Worm (Caenorhabditis elegans) whole organism, early embryonic: ENCODE data around the gene F18A12.7.

Experiments
- B0310.2 ChIP-seq: sonication (generic microtip); optimal IDR thresholded peaks from 2 replicates; lab custom pipeline; 2016; ENCODE audit warnings: mild to moderate bottlenecking, missing genetic modification characterization, missing compliant biosample characterization
- F13C5.2 ChIP-seq: sonication (generic microtip); optimal IDR thresholded peaks from 2 replicates; lab custom pipeline; 2017; ENCODE audit warnings: mild to moderate bottlenecking, missing genetic modification characterization, inconsistent platforms, missing compliant biosample characterization
- aly-1 ChIP-seq: sonication (generic microtip); optimal IDR thresholded peaks from 2 replicates; lab custom pipeline; 2016; ENCODE audit warnings: missing genetic modification characterization, missing compliant biosample characterization
- ama-1 ChIP-seq: fragments of 150-350 bp; optimal IDR thresholded peaks from 2 replicates; lab custom pipeline; 2014
- ceh-13 ChIP-seq: fragments of 200-800 bp; sonication (Bioruptor generic); optimal IDR thresholded peaks from 2 replicates; lab custom pipeline; 2018; ENCODE audit warnings: mild to moderate bottlenecking, missing genetic modification characterization, missing compliant biosample characterization
- ceh-36 ChIP-seq: sonication (generic microtip); optimal IDR thresholded peaks from 2 replicates; lab custom pipeline; 2016; ENCODE audit warnings: missing genetic modification characterization, inconsistent platforms, missing compliant biosample characterization
- ets-7 ChIP-seq: sonication (generic microtip); optimal IDR thresholded peaks from 2 replicates; lab custom pipeline; 2016; ENCODE audit warnings: missing genotype, missing genetic modification characterization, missing compliant biosample characterization
- flt-1 ChIP-seq: fragments of 200-800 bp; sonication (Bioruptor generic); IDR thresholded peaks from 2 replicates; pipeline ENCODE4 v1.3.6; 2022; ENCODE audit warnings: missing genetic modification characterization, missing compliant biosample characterization
- hmbx-1 ChIP-seq: sonication (generic microtip); optimal IDR thresholded peaks from 2 replicates; lab custom pipeline; 2016; ENCODE audit warnings: mild to moderate bottlenecking, missing genetic modification characterization, missing compliant biosample characterization
- hmg-4 ChIP-seq: fragments of 200-800 bp; sonication (Bioruptor generic); optimal IDR thresholded peaks from 2 replicates; lab custom pipeline; 2018; ENCODE audit warnings: mild to moderate bottlenecking, missing genetic modification characterization, missing compliant biosample characterization
- hnd-1 ChIP-seq: sonication (generic microtip); optimal IDR thresholded peaks from 2 replicates; lab custom pipeline; 2016; ENCODE audit warnings: missing genetic modification characterization, missing compliant biosample characterization
- pes-1 ChIP-seq: fragments of 200-800 bp; sonication (Bioruptor generic); IDR thresholded peaks from 2 replicates; pipeline ENCODE4 v1.3.6; 2022; ENCODE audit warnings: missing genetic modification reagents, missing genetic modification characterization, missing compliant biosample characterization
- scrt-1 ChIP-seq: fragments of 200-800 bp; sonication (Bioruptor generic); IDR thresholded peaks from 2 replicates; pipeline ENCODE4 v1.3.6; 2022; ENCODE audit warnings: missing genetic modification characterization, missing compliant biosample characterization
- sea-1 ChIP-seq: fragments of 200-800 bp; sonication (Bioruptor generic); conservative IDR thresholded peaks from 2 replicates; pipeline ENCODE4 v1.3.6; 2022; ENCODE audit warnings: missing genetic modification characterization, missing compliant biosample characterization
- tbx-11 ChIP-seq: fragments of 200-800 bp; sonication (Bioruptor generic); IDR thresholded peaks from 2 replicates; pipeline ENCODE4 v1.3.6; 2022; ENCODE audit warnings: missing genetic modification characterization, missing compliant biosample characterization
- tbx-37 ChIP-seq: fragments of 200-800 bp; sonication (Bioruptor generic); conservative IDR thresholded peaks from 2 replicates; pipeline ENCODE4 v1.3.6; 2022; ENCODE audit warnings: missing genetic modification reagents, missing genetic modification characterization, missing compliant biosample characterization
- tra-4 ChIP-seq: sonication (generic microtip); optimal IDR thresholded peaks from 2 replicates; lab custom pipeline; 2017; ENCODE audit warnings: missing genetic modification characterization, missing compliant biosample characterization

The F18A12.7 gene

ce11 chrII:3434893-3435503 lies 20.7 kb upstream of the F18A12.7 start:
- TF ChIP-seq pes-1 (GFP tag; lab: Robert Waterston, UW) (no peak), ceh-36 (tag; lab: Kevin White, UChicago) (no peak), tbx-11 (GFP tag; lab: Robert Waterston, UW) (no peak), sea-1 (no peak), F13C5.2 (tag; lab: Kevin White, UChicago) (no peak), tbx-37 (no peak), ceh-13 (no peak), tra-4 (tag; lab: Kevin White, UChicago) (no peak), aly-1 (tag; lab: Kevin White, UChicago) (no peak)

ce11 chrII:3429400-3429799 lies 15.1 kb upstream of the F18A12.7 start, which contains the start of gene C16C8.18:
Gene C16C8.18, plus strand, starts transcription at chrII:3429700.
- TF ChIP-seq pes-1 (GFP tag; lab: Robert Waterston, UW) (no peak), tbx-37 (no peak), aly-1 (tag; lab: Kevin White, UChicago) (no peak), sea-1 (no peak), hnd-1 (tag; lab: Kevin White, UChicago) (no peak), flt-1 (GFP tag; lab: Robert Waterston, UW) (no peak), F13C5.2 (tag; lab: Kevin White, UChicago) (no peak), tra-4 (tag; lab: Kevin White, UChicago) (no peak), ets-7 (tag; lab: Kevin White, UChicago) (no peak), ceh-36 (tag; lab: Kevin White, UChicago) (no peak), B0310.2 (no peak), hmbx-1 (tag; lab: Kevin White, UChicago) (no peak)

- TF ChIP-seq ets-7 (tag; lab: Kevin White, UChicago) (no peak), aly-1 (tag; lab: Kevin White, UChicago) (no peak), tbx-37 (no peak), B0310.2 (no peak), hmg-4 (GFP tag; lab: Kevin White, UChicago) (no peak), scrt-1 (no peak)
Measured at ce11 chrII:3428158-3428704, 13.9 kb upstream of the F18A12.7 start.

- TF ChIP-seq ama-1 (lab: Kevin White, UChicago) (no peak), tra-4 (tag; lab: Kevin White, UChicago) (no peak), B0310.2 (no peak), F13C5.2 (tag; lab: Kevin White, UChicago) (no peak), tbx-11 (GFP tag; lab: Robert Waterston, UW) (no peak)
Measured at ce11 chrII:3425433-3425832, 11.2 kb upstream of the F18A12.7 start, which contains the start of gene nep-11. Gene nep-11, minus strand, starts transcription at chrII:3425533.

ce11 chrII:3422938-3423337 lies 8.7 kb upstream of the F18A12.7 start:
- TF ChIP-seq tra-4 (tag; lab: Kevin White, UChicago) (no peak), scrt-1 (no peak), sea-1 (no peak), pes-1 (GFP tag; lab: Robert Waterston, UW) (no peak), ceh-13 (no peak), tbx-37 (no peak), B0310.2 (no peak), aly-1 (tag; lab: Kevin White, UChicago) (no peak), flt-1 (GFP tag; lab: Robert Waterston, UW) (no peak), hmg-4 (GFP tag; lab: Kevin White, UChicago) (no peak), hmbx-1 (tag; lab: Kevin White, UChicago) (no peak), hnd-1 (tag; lab: Kevin White, UChicago) (no peak), ceh-36 (tag; lab: Kevin White, UChicago) (no peak), ets-7 (tag; lab: Kevin White, UChicago) (no peak), ama-1 (lab: Kevin White, UChicago) (no peak), F13C5.2 (tag; lab: Kevin White, UChicago) (no peak), tbx-11 (GFP tag; lab: Robert Waterston, UW) (no peak)

ce11 chrII:3416528-3416927 lies 2.2 kb upstream of the F18A12.7 start, which contains the start of gene nep-6:
Gene nep-6, plus strand, starts transcription at chrII:3416828.
- TF ChIP-seq ceh-36 (tag; lab: Kevin White, UChicago) (no peak), scrt-1 (no peak), hmg-4 (GFP tag; lab: Kevin White, UChicago) (no peak), tbx-11 (GFP tag; lab: Robert Waterston, UW) (no peak), ama-1 (lab: Kevin White, UChicago) (no peak), tbx-37 (no peak), hnd-1 (tag; lab: Kevin White, UChicago) (no peak)

ce11 chrII:3403535-3403934 lies 10.7 kb downstream of the F18A12.7 start, which contains the start of gene nep-8:
Gene nep-8, plus strand, starts transcription at chrII:3403835.
- TF ChIP-seq F13C5.2 (tag; lab: Kevin White, UChicago) (no peak), B0310.2 (no peak), ceh-36 (tag; lab: Kevin White, UChicago) (no peak), tbx-11 (GFP tag; lab: Robert Waterston, UW) (no peak), scrt-1 (no peak), tbx-37 (no peak), hmg-4 (GFP tag; lab: Kevin White, UChicago) (no peak), ets-7 (tag; lab: Kevin White, UChicago) (no peak), aly-1 (tag; lab: Kevin White, UChicago) (no peak), pes-1 (GFP tag; lab: Robert Waterston, UW) (no peak), flt-1 (GFP tag; lab: Robert Waterston, UW) (no peak), hnd-1 (tag; lab: Kevin White, UChicago) (no peak)
